Fruit fly (Drosophila melanogaster) S2 (cell line): ENCODE data around the gene CG43673.

Source experiments
- CG8478 ChIP-seq: fragments of >200 bp; optimal IDR thresholded peaks from 2 replicates; lab custom pipeline; 2018
- CTCF ChIP-seq, 2 experiments: fragments of >200 bp; optimal IDR thresholded peaks; 2 replicates each; lab custom pipeline; 2018

- TF ChIP-seq CG8478 (lab: Kevin White, UChicago) = no peak
- no peak for TF ChIP-seq CTCF (optimal IDR thresholded peaks at IDR 0.05; lab: Kevin White, UChicago)
Measured at dm6 chrX:15733192-15733892, 45.6 kb upstream of the CG43673 start.
